Fruit fly (Drosophila melanogaster): ENCODE data around the gene Neto.
A peak's percentile ranks its signal among the peaks of the same experiment; 100 is the strongest.

- no peak for TF ChIP-seq CG32121 (GFP tag; IDR thresholded peaks at IDR 0.05)
- TF ChIP-seq fd96Ca (GFP tag; IDR thresholded peaks at IDR 0.05), result no peak
- no peak for TF ChIP-seq CG12605 (GFP tag; IDR thresholded peaks at IDR 0.05)
- TF ChIP-seq CG13204 (GFP tag; optimal IDR thresholded peaks at IDR 0.05), result no peak
- no peak for TF ChIP-seq CG14655 (GFP tag; optimal IDR thresholded peaks at IDR 0.05)
- no peak for TF ChIP-seq CG17806 (tag; optimal IDR thresholded peaks at IDR 0.05)
- no peak for TF ChIP-seq CG8301 (tag; optimal IDR thresholded peaks at IDR 0.05)
- TF ChIP-seq Pif1A (GFP tag; optimal IDR thresholded peaks at IDR 0.05), result no peak
- no peak for TF ChIP-seq CG4496 (GFP tag; IDR thresholded peaks at IDR 0.05)
- TF ChIP-seq rn (GFP tag; IDR thresholded peaks at IDR 0.05), result no peak
- TF ChIP-seq Ets98B (GFP tag; IDR thresholded peaks at IDR 0.05), result peak; percentile 24; the same call in 1 of the 2 replicates
- TF ChIP-seq gl (tag; optimal IDR thresholded peaks at IDR 0.05), result no peak
- no peak for TF ChIP-seq D1 (tag; optimal IDR thresholded peaks at IDR 0.05)
- no peak for TF ChIP-seq Pif1B (GFP tag; optimal IDR thresholded peaks at IDR 0.05)
Observed at dm6 chrX:13412941-13413613, 32.6 kb upstream of the Neto start, which contains the start of the genes CG1998 and Set2.
